Fruit fly (Drosophila melanogaster): ENCODE measurements around the gene CG42342.

The CG42342 gene

dm6 chr3R:16571215-16571614, 68.6 kb downstream of the CG42342 start, which contains the start of gene CG14891:
Gene CG14891, plus strand, starts transcription at chr3R:16571515.
- TF ChIP-seq Crg-1 (GFP tag; optimal IDR thresholded peaks at IDR 0.05) (no peak), CG1620 (GFP tag; optimal IDR thresholded peaks at IDR 0.05) (no peak), bab1 (GFP tag; optimal IDR thresholded peaks at IDR 0.05) (no peak)

dm6 chr3R:16573483-16574145, 71.0 kb downstream of the CG42342 start, which contains the start of gene CG14903:
Gene CG14903, minus strand, starts transcription at chr3R:16573752.
- TF ChIP-seq CG14711 (tag; optimal IDR thresholded peaks at IDR 0.05) (peak; percentile 55), CG5204 (GFP tag; optimal IDR thresholded peaks at IDR 0.05) (peak; percentile 16), CG12768 (GFP tag; optimal IDR thresholded peaks at IDR 0.05) (peak; percentile 11), kay (GFP tag; ENCODE audit: borderline replicate concordance) (no peak), CG1620 (GFP tag; optimal IDR thresholded peaks at IDR 0.05) (peak; percentile 36), Hr96 (GFP tag; optimal IDR thresholded peaks at IDR 0.05) (peak; percentile 59), ovo (GFP tag; optimal IDR thresholded peaks at IDR 0.05) (no peak), toe (GFP tag; optimal IDR thresholded peaks at IDR 0.05) (peak; percentile 37), cnc (optimal IDR thresholded peaks at IDR 0.05) (no peak)

dm6 chr3R:16583605-16584004, 81.0 kb downstream of the CG42342 start, which contains the start of gene Scp2:
Gene Scp2, minus strand, starts transcription at chr3R:16583663.
- TF ChIP-seq ovo (GFP tag; optimal IDR thresholded peaks at IDR 0.05) (no peak), Clk (GFP tag; optimal IDR thresholded peaks at IDR 0.05) (no peak), Hr96 (GFP tag; optimal IDR thresholded peaks at IDR 0.05) (no peak), kay (GFP tag; ENCODE audit: borderline replicate concordance) (no peak), pad (GFP tag; optimal IDR thresholded peaks at IDR 0.05) (no peak)

- no peak for TF ChIP-seq CG12768 (GFP tag; optimal IDR thresholded peaks at IDR 0.05)
- TF ChIP-seq CG14711 (tag; optimal IDR thresholded peaks at IDR 0.05): no peak
- TF ChIP-seq pad (GFP tag; optimal IDR thresholded peaks at IDR 0.05): no peak
- TF ChIP-seq CG7045 (GFP tag; optimal IDR thresholded peaks at IDR 0.05): no peak
- TF ChIP-seq Hr96 (GFP tag; optimal IDR thresholded peaks at IDR 0.05): no peak
- no peak for TF ChIP-seq Crg-1 (GFP tag; optimal IDR thresholded peaks at IDR 0.05)
These were observed 88.8 kb downstream of the CG42342 start for dm6 chr3R:16591407-16591806.

DNA sequence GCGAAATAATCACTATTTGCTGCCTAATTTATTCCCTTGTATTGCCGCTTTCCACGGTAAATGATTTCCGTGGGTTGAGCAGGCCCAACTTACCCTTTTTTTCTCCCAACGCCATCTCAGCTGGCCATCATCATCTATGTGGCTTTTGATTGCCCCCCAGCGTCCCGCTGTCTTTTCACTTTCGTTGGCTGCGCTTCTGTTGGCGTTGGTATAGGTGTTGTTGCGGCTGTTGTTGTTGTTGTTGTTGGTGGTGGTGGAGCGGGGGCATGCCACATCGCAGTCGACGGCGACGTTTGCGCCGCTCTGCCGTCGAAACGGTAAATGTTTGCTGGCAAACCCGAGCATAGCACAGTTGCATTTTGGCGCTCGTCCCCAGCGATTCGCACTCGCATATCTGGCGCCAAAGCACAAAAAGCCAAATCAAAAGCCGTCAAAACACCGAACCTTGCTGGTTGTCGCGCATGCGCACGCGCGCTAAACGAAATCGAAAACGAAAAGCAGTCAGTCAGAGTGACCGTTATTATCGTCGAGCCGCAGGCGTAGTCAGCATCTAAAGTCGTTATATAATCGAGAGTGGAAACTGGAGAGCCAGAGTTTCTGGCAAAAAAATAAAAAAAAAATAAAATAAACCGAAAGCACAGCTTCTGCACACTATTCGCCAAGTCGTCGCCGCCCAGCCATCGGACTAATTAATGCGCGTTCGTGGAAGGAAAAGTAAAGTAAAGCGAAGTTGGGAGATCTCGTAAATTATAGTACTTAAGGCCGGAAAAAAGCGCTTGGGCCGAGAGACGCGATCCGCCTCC, 91.7 kb downstream of the CG42342 start, which contains the start of gene CG14892:
CG14892 (plus strand) TSS at position 359 of the 803 bp plus-strand sequence.
- TF ChIP-seq kay (GFP tag; ENCODE audit: borderline replicate concordance) (no peak), Crg-1 (GFP tag; optimal IDR thresholded peaks at IDR 0.05) (no peak), Hr96 (GFP tag; optimal IDR thresholded peaks at IDR 0.05) (no peak), CG12768 (GFP tag; optimal IDR thresholded peaks at IDR 0.05) (no peak), cnc (optimal IDR thresholded peaks at IDR 0.05) (no peak), bab1 (GFP tag; optimal IDR thresholded peaks at IDR 0.05) (no peak), CG33017 (tag; optimal IDR thresholded peaks at IDR 0.05) (no peak), tj (GFP tag; optimal IDR thresholded peaks at IDR 0.05) (no peak), CG7101 (tag; optimal IDR thresholded peaks at IDR 0.05) (no peak), CG7045 (GFP tag; optimal IDR thresholded peaks at IDR 0.05) (no peak), toe (GFP tag; optimal IDR thresholded peaks at IDR 0.05) (no peak), Clk (GFP tag; optimal IDR thresholded peaks at IDR 0.05) (no peak), CG14711 (tag; optimal IDR thresholded peaks at IDR 0.05) (no peak), ovo (GFP tag; optimal IDR thresholded peaks at IDR 0.05) (no peak), CG1620 (GFP tag; optimal IDR thresholded peaks at IDR 0.05) (no peak)

dm6 chr3R:16594961-16595360, 92.4 kb downstream of the CG42342 start:
- TF ChIP-seq bab1 (GFP tag; optimal IDR thresholded peaks at IDR 0.05) (no peak), toe (GFP tag; optimal IDR thresholded peaks at IDR 0.05) (no peak), Crg-1 (GFP tag; optimal IDR thresholded peaks at IDR 0.05) (no peak), kay (GFP tag; ENCODE audit: borderline replicate concordance) (no peak), CG5204 (GFP tag; optimal IDR thresholded peaks at IDR 0.05) (no peak), cnc (optimal IDR thresholded peaks at IDR 0.05) (no peak), pad (GFP tag; optimal IDR thresholded peaks at IDR 0.05) (no peak), CG7045 (GFP tag; optimal IDR thresholded peaks at IDR 0.05) (no peak)

DNA sequence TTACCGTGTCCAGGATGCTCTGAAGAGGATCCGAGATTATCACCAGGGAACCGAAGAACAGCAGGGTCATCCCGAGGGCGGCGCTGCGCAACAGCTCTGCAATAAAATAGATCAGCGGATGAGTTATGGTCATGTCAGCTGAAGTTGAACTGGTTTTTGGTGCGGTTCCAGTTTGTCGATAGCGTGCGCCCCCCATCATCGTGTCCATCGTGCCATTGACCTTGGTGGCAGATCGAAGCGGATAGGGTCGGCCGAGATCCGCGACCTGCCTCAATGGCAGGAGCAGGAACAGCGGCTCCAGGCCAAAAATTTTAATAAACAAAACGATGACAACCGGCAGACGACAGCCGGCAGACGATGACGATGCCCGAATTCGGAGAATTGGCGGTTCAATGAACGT, 97.1 kb downstream of the CG42342 start:
- TF ChIP-seq kay (GFP tag; ENCODE audit: borderline replicate concordance) (no peak), CG5204 (GFP tag; optimal IDR thresholded peaks at IDR 0.05) (no peak), Crg-1 (GFP tag; optimal IDR thresholded peaks at IDR 0.05) (no peak), CG33017 (tag; optimal IDR thresholded peaks at IDR 0.05) (no peak), Clk (GFP tag; optimal IDR thresholded peaks at IDR 0.05) (no peak), pad (GFP tag; optimal IDR thresholded peaks at IDR 0.05) (no peak), tj (GFP tag; optimal IDR thresholded peaks at IDR 0.05) (no peak), CG1620 (GFP tag; optimal IDR thresholded peaks at IDR 0.05) (no peak), ovo (GFP tag; optimal IDR thresholded peaks at IDR 0.05) (no peak), Hr96 (GFP tag; optimal IDR thresholded peaks at IDR 0.05) (no peak), CG12768 (GFP tag; optimal IDR thresholded peaks at IDR 0.05) (no peak), Mnt (GFP tag; optimal IDR thresholded peaks at IDR 0.05) (no peak), CG7101 (tag; optimal IDR thresholded peaks at IDR 0.05) (no peak)
